Fruit fly (Drosophila melanogaster): ENCODE measurements around the gene CG12375.
A peak's percentile ranks its signal among the peaks of the same experiment; 100 is the strongest.

The CG12375 gene

dm6 chr2L:8080645-8081044 lies 46.0 kb downstream of the CG12375 start:
- TF ChIP-seq ey (GFP tag; optimal IDR thresholded peaks at IDR 0.05) (peak; percentile 5), jim (GFP tag; optimal IDR thresholded peaks at IDR 0.05) (no peak)

Measured in whole organism, wandering third instar larva.